Fruit fly (Drosophila melanogaster) whole organism, embryonic: ENCODE measurements around the gene CG7550.
A peak's percentile ranks its signal among the peaks of the same experiment; 100 is the strongest.

Experiments used
- Bgb ChIP-seq: fragments of 200-800 bp; sonication (Bioruptor generic); IDR thresholded peaks from 2 replicates; pipeline ENCODE4 v1.3.6; 2022; ENCODE audit warnings: missing biosample characterization, missing genetic modification characterization; ENCODE audit not compliant: partially characterized antibody
- BtbVII ChIP-seq: fragments of 200-800 bp; sonication (Bioruptor generic); optimal IDR thresholded peaks from 3 replicates; lab custom pipeline; 2017; ENCODE audit warnings: missing biosample characterization, mild to moderate bottlenecking, missing genetic modification characterization
- CG10274 ChIP-seq: fragments of 200-800 bp; sonication (Bioruptor generic); optimal IDR thresholded peaks from 3 replicates; lab custom pipeline; 2017; ENCODE audit warnings: missing biosample characterization, mild to moderate bottlenecking, missing genetic modification characterization
- CG11085 ChIP-seq: fragments of 200-800 bp; sonication (Bioruptor generic); IDR thresholded peaks from 2 replicates; pipeline ENCODE4 v1.3.6; 2022; ENCODE audit warnings: missing biosample characterization, missing genetic modification characterization
- CG11696 ChIP-seq: fragments of 200-800 bp; sonication (Bioruptor generic); IDR thresholded peaks from 2 replicates; pipeline ENCODE4 v1.3.6; 2022; ENCODE audit warnings: missing biosample characterization, missing genetic modification characterization
- CG12219 ChIP-seq: fragments of 200-800 bp; sonication (Bioruptor generic); optimal IDR thresholded peaks from 3 replicates; lab custom pipeline; 2018; ENCODE audit warnings: missing biosample characterization, mild to moderate bottlenecking, missing genetic modification characterization
- CG13296 ChIP-seq: fragments of 200-800 bp; sonication (Bioruptor generic); optimal IDR thresholded peaks from 3 replicates; lab custom pipeline; 2018; ENCODE audit warnings: missing biosample characterization, mild to moderate bottlenecking, missing genetic modification characterization
- CG17829 ChIP-seq: fragments of 200-800 bp; optimal IDR thresholded peaks from 2 replicates; lab custom pipeline; 2019; ENCODE audit warnings: missing biosample characterization, mild to moderate bottlenecking, missing genetic modification characterization, moderate library complexity
- CG2875 ChIP-seq: fragments of 200-800 bp; sonication (Bioruptor generic); optimal IDR thresholded peaks from 2 replicates; lab custom pipeline; 2017; ENCODE audit warnings: missing biosample characterization, mild to moderate bottlenecking, missing genetic modification characterization, missing genetic modification reagents
- CG34376 ChIP-seq: fragments of 200-800 bp; sonication (Bioruptor generic); optimal IDR thresholded peaks from 2 replicates; lab custom pipeline; 2018; ENCODE audit warnings: missing biosample characterization, mild to moderate bottlenecking, missing genetic modification characterization
- CG5180 ChIP-seq: fragments of 200-800 bp; sonication (Bioruptor generic); optimal IDR thresholded peaks from 3 replicates; lab custom pipeline; 2017; ENCODE audit warnings: missing biosample characterization, missing genetic modification characterization, mild to moderate bottlenecking, moderate library complexity, missing genetic modification reagents
- CG7271 ChIP-seq: fragments of 200-800 bp; sonication (Bioruptor generic); optimal IDR thresholded peaks from 2 replicates; lab custom pipeline; 2018; ENCODE audit warnings: missing biosample characterization, mild to moderate bottlenecking, missing genetic modification characterization, moderate library complexity
- CG7839 ChIP-seq: fragments of 200-800 bp; sonication (Bioruptor generic); optimal IDR thresholded peaks from 3 replicates; lab custom pipeline; 2018; ENCODE audit warnings: missing biosample characterization, mild to moderate bottlenecking, missing genetic modification characterization, moderate library complexity
- CG9609 ChIP-seq: fragments of 200-800 bp; sonication (Bioruptor generic); optimal IDR thresholded peaks from 3 replicates; lab custom pipeline; 2016; ENCODE audit warnings: missing biosample characterization, missing genetic modification characterization
- CG9797 ChIP-seq: fragments of 200-800 bp; sonication (Bioruptor generic); optimal IDR thresholded peaks from 3 replicates; lab custom pipeline; 2018; ENCODE audit warnings: missing biosample characterization, mild to moderate bottlenecking, missing genetic modification characterization
- CHES-1-like ChIP-seq: fragments of 200-800 bp; sonication (Bioruptor generic); optimal IDR thresholded peaks from 2 replicates; lab custom pipeline; 2016; ENCODE audit warnings: missing biosample characterization, missing genetic modification characterization
- Camta ChIP-seq: fragments of 200-800 bp; sonication (Bioruptor generic); optimal IDR thresholded peaks from 2 replicates; lab custom pipeline; 2016; ENCODE audit warnings: missing biosample characterization, missing genetic modification characterization
- Chrac-16 ChIP-seq: fragments of 200-800 bp; sonication (Bioruptor generic); optimal IDR thresholded peaks from 3 replicates; lab custom pipeline; 2016; ENCODE audit warnings: missing biosample characterization, missing genetic modification characterization
- D19A ChIP-seq: fragments of 200-800 bp; optimal IDR thresholded peaks from 3 replicates; lab custom pipeline; 2019; ENCODE audit warnings: missing biosample characterization, mild to moderate bottlenecking, missing genetic modification characterization, moderate library complexity
- Dp ChIP-seq: fragments of 200-800 bp; sonication (Bioruptor generic); optimal IDR thresholded peaks from 2 replicates; lab custom pipeline; 2018; ENCODE audit warnings: missing biosample characterization, mild to moderate bottlenecking, missing genetic modification characterization, moderate library complexity
- Ets65A ChIP-seq: fragments of 200-800 bp; sonication (Bioruptor generic); peaks from one replicate; lab custom pipeline; 2016; ENCODE audit warnings: missing biosample characterization, missing genetic modification characterization
- Fer3 ChIP-seq: fragments of 200-800 bp; sonication (Bioruptor generic); optimal IDR thresholded peaks from 2 replicates; lab custom pipeline; 2018; ENCODE audit warnings: missing biosample characterization, mild to moderate bottlenecking, missing genetic modification characterization, moderate library complexity
- HLH3B ChIP-seq: fragments of 200-800 bp; sonication (Bioruptor generic); IDR thresholded peaks from 2 replicates; pipeline ENCODE4 v1.3.6; 2022; ENCODE audit warnings: missing biosample characterization, missing genetic modification characterization
- Lim3 ChIP-seq: fragments of 200-800 bp; sonication (Bioruptor generic); IDR thresholded peaks from 2 replicates; pipeline ENCODE4 v1.3.6; 2022; ENCODE audit warnings: missing biosample characterization, missing genetic modification characterization
- MBD-R2 ChIP-seq: fragments of 200-800 bp; sonication (Bioruptor generic); IDR thresholded peaks from 2 replicates; pipeline ENCODE4 v1.3.6; 2022; ENCODE audit warnings: missing biosample characterization, missing genetic modification characterization
- Mes4 ChIP-seq: fragments of 200-800 bp; sonication (Bioruptor generic); optimal IDR thresholded peaks from 2 replicates; lab custom pipeline; 2016; ENCODE audit warnings: missing biosample characterization, missing genetic modification characterization
- NC2β ChIP-seq: fragments of 200-800 bp; sonication (Bioruptor generic); optimal IDR thresholded peaks from 2 replicates; lab custom pipeline; 2016; ENCODE audit warnings: missing biosample characterization, missing genetic modification characterization
- NFAT ChIP-seq: fragments of 200-800 bp; sonication (Bioruptor generic); IDR thresholded peaks from 2 replicates; pipeline ENCODE4 v1.3.6; 2022; ENCODE audit warnings: missing biosample characterization, missing genetic modification characterization
- Stat92E ChIP-seq, 3 experiments: fragments of >200 bp in 2 of 3; fragments of 200-800 bp in 1 of 3; sonication (Bioruptor generic) in 1 of 3; optimal IDR thresholded peaks; 2 replicates each; lab custom pipeline; 2017 to 2019; ENCODE audit warnings: missing biosample characterization in 3 of 3, missing genetic modification characterization in 3 of 3, mild to moderate bottlenecking in 1 of 3, moderate library complexity in 1 of 3
- TFAM ChIP-seq: fragments of 200-800 bp; sonication (Bioruptor generic); optimal IDR thresholded peaks from 2 replicates; lab custom pipeline; 2017; ENCODE audit warnings: missing biosample characterization, missing genetic modification characterization, inconsistent platforms
- Xbp1 ChIP-seq: fragments of 200-800 bp; sonication (Bioruptor generic); optimal IDR thresholded peaks from 3 replicates; lab custom pipeline; 2016; ENCODE audit warnings: missing biosample characterization, mild to moderate bottlenecking, missing genetic modification characterization
- bcd ChIP-seq: fragments of 200-800 bp; sonication (Bioruptor generic); optimal IDR thresholded peaks from 2 replicates; lab custom pipeline; 2017; ENCODE audit warnings: missing biosample characterization, mild to moderate bottlenecking, missing genetic modification characterization
- btn ChIP-seq: fragments of 200-800 bp; sonication (Bioruptor generic); optimal IDR thresholded peaks from 2 replicates; lab custom pipeline; 2016; ENCODE audit warnings: missing biosample characterization, missing genetic modification characterization
- cato ChIP-seq: fragments of 200-800 bp; sonication (Bioruptor generic); optimal IDR thresholded peaks from 2 replicates; lab custom pipeline; 2016; ENCODE audit warnings: missing biosample characterization, missing genetic modification characterization, borderline replicate concordance
- chn ChIP-seq: fragments of 200-800 bp; sonication (Bioruptor generic); optimal IDR thresholded peaks from 2 replicates; lab custom pipeline; 2016; ENCODE audit warnings: missing biosample characterization, missing genetic modification characterization
- croc ChIP-seq: fragments of 200-800 bp; sonication (Bioruptor generic); conservative IDR thresholded peaks from 3 replicates; pipeline ENCODE4 v1.3.6; 2022; ENCODE audit warnings: missing biosample characterization, missing genetic modification characterization
- dati ChIP-seq: fragments of 200-800 bp; sonication (Bioruptor generic); IDR thresholded peaks from 2 replicates; pipeline ENCODE4 v1.3.6; 2022; ENCODE audit warnings: missing biosample characterization, missing genetic modification characterization
- dmrt11E ChIP-seq: fragments of 200-800 bp; sonication (Bioruptor generic); optimal IDR thresholded peaks from 3 replicates; lab custom pipeline; 2018; ENCODE audit warnings: missing biosample characterization, mild to moderate bottlenecking, missing genetic modification characterization, moderate library complexity
- gt ChIP-seq: fragments of 200-800 bp; sonication (Bioruptor generic); IDR thresholded peaks from 2 replicates; pipeline ENCODE4 v1.3.6; 2022; ENCODE audit warnings: missing biosample characterization, missing genetic modification characterization
- h ChIP-seq: fragments of >200 bp; optimal IDR thresholded peaks from 2 replicates; lab custom pipeline; 2017
- ham ChIP-seq: fragments of 200-800 bp; sonication (Bioruptor generic); IDR thresholded peaks from 2 replicates; pipeline ENCODE4 v1.3.6; 2022; ENCODE audit warnings: missing biosample characterization, missing genetic modification characterization
- hbn ChIP-seq: fragments of 200-800 bp; sonication (Bioruptor generic); IDR thresholded peaks from 2 replicates; pipeline ENCODE4 v1.3.6; 2022; ENCODE audit warnings: missing biosample characterization, missing genetic modification characterization; ENCODE audit not compliant: partially characterized antibody
- kay ChIP-seq: fragments of 200-800 bp; sonication (Bioruptor generic); optimal IDR thresholded peaks from 2 replicates; lab custom pipeline; 2016; ENCODE audit warnings: missing biosample characterization, missing genetic modification characterization
- onecut ChIP-seq: fragments of 200-800 bp; sonication (Bioruptor generic); IDR thresholded peaks from 2 replicates; pipeline ENCODE4 v1.3.6; 2022; ENCODE audit warnings: missing biosample characterization, missing genetic modification characterization
- prd ChIP-seq, 3 experiments: fragments of >200 bp in 2 of 3; fragments of 200-800 bp in 1 of 3; sonication (Bioruptor generic) in 1 of 3; optimal IDR thresholded peaks in 2 of 3; IDR thresholded peaks in 1 of 3; 2 replicates in 2 of 3; 3 replicates in 1 of 3; pipeline versions ENCODE4 v1.3.6 to Lab custom; 2017 to 2022; ENCODE audit warnings: missing biosample characterization in 1 of 3, missing genetic modification characterization in 1 of 3
- salm ChIP-seq: fragments of 200-800 bp; sonication (Bioruptor generic); optimal IDR thresholded peaks from 2 replicates; lab custom pipeline; 2018; ENCODE audit warnings: missing biosample characterization, mild to moderate bottlenecking, missing genetic modification characterization
- sim ChIP-seq: fragments of 200-800 bp; sonication (Bioruptor generic); IDR thresholded peaks from 2 replicates; pipeline ENCODE4 v1.3.6; 2022; ENCODE audit warnings: missing biosample characterization, missing genetic modification characterization
- trh ChIP-seq: fragments of 200-800 bp; sonication (Bioruptor generic); optimal IDR thresholded peaks from 2 replicates; lab custom pipeline; 2016; ENCODE audit warnings: missing biosample characterization, missing genetic modification characterization
- wdn ChIP-seq: fragments of 200-800 bp; sonication (Bioruptor generic); IDR thresholded peaks from 2 replicates; pipeline ENCODE4 v1.3.6; 2022; ENCODE audit warnings: missing biosample characterization, missing genetic modification characterization
- wek ChIP-seq: fragments of 200-800 bp; sonication (Bioruptor generic); optimal IDR thresholded peaks from 3 replicates; lab custom pipeline; 2018; ENCODE audit warnings: missing biosample characterization, mild to moderate bottlenecking, missing genetic modification characterization, moderate library complexity

CG7550 gene

DNA sequence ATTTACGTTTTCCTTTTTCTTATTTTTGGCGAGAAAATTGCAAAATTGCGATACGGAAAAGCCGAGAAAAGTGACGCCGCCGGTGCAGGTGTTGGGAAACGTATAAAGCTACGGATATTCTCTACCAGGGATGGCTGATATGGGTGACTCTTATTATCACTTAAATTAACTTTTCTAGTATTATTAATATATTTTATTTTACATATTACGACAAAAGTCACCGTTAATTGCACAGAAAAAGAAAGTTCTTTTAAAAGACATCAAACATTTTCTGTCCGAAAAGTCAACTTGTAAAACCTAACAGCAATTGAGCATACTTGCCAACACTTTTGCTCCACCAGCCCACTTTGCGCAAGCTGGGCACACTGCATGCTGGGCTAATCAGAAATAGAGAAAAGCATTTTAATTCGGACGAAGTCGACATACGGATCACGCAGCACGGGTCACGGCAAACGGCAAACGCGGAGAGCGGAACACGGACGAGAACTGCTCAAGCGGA is 3.4 kb upstream of the CG7550 start, which contains the start of the genes Cds and Uba2 (continued):
- peak; percentile 67 for TF ChIP-seq onecut (GFP tag; lab: Robert Waterston, UW)
- peak; percentile 80 for TF ChIP-seq salm (tag; lab: Kevin White, UChicago)
- TF ChIP-seq TFAM (GFP tag; lab: Kevin White, UChicago), result peak; percentile 40
- peak; percentile 93 for TF ChIP-seq CG34376 (GFP tag; lab: Kevin White, UChicago)
- TF ChIP-seq sim (GFP tag; lab: Robert Waterston, UW), result 0 out of 2 replicates have a peak, but pooled peaks have one; percentile 28
- peak; percentile 93 for TF ChIP-seq Chrac-16 (GFP tag; lab: Kevin White, UChicago)
- TF ChIP-seq Bgb, result peak; percentile 37; the same call in 1 of the 2 replicates
- TF ChIP-seq D19A (tag; lab: Kevin White, UChicago), result no peak
- TF ChIP-seq Mes4, result peak; percentile 60
- TF ChIP-seq h (lab: Kevin White, UChicago), result no peak
- TF ChIP-seq CG2875 (GFP tag; lab: Kevin White, UChicago), result peak; percentile 80
- TF ChIP-seq CG5180 (GFP tag; lab: Kevin White, UChicago), result no peak
- TF ChIP-seq Ets65A (GFP tag; lab: Kevin White, UChicago), result peak; percentile 97
- no peak for TF ChIP-seq Lim3 (GFP tag; lab: Robert Waterston, UW)
- TF ChIP-seq cato (GFP tag; lab: Kevin White, UChicago), result peak; percentile 90
- TF ChIP-seq CG11085 (GFP tag; lab: Robert Waterston, UW), result peak; percentile 87
- peak; percentile 66 for TF ChIP-seq CG10274 (GFP tag; lab: Kevin White, UChicago)
- TF ChIP-seq dmrt11E (tag; lab: Kevin White, UChicago), result peak; percentile 84
- TF ChIP-seq Dp (GFP tag; lab: Kevin White, UChicago), result peak; percentile 38
- TF ChIP-seq CG11696 (GFP tag; lab: Robert Waterston, UW), result peak; percentile 67
- peak; percentile 74 for TF ChIP-seq CG7271
- TF ChIP-seq Xbp1 (GFP tag; lab: Kevin White, UChicago), result peak; percentile 95
- peak; percentile 77 for TF ChIP-seq ham (GFP tag; lab: Robert Waterston, UW)
- TF ChIP-seq CG9797 (GFP tag; lab: Kevin White, UChicago), result peak; percentile 94
- TF ChIP-seq dati (GFP tag; lab: Robert Waterston, UW), result peak; percentile 59
- TF ChIP-seq CG7839 (tag; lab: Kevin White, UChicago), result peak; percentile 91
- TF ChIP-seq CHES-1-like (GFP tag; lab: Kevin White, UChicago), result peak; percentile 74
- peak; percentile 88 for TF ChIP-seq NFAT
- TF ChIP-seq Fer3, result peak; percentile 94
- TF ChIP-seq kay (GFP tag; lab: Kevin White, UChicago), result peak; percentile 90
- peak in 1 of 3 experiments; percentile 61 for TF ChIP-seq Stat92E (GFP tag; optimal IDR thresholded peaks at IDR 0.05; lab: Kevin White, UChicago)
- peak; percentile 93 for TF ChIP-seq CG13296 (GFP tag; lab: Kevin White, UChicago)
- TF ChIP-seq croc (GFP tag; lab: Robert Waterston, UW), result peak; percentile 81
- peak; percentile 94 for TF ChIP-seq bcd
- TF ChIP-seq gt (GFP tag; lab: Robert Waterston, UW), result peak; percentile 62; the same call in 1 of the 2 replicates
- peak; percentile 82 for TF ChIP-seq wek (GFP tag; lab: Kevin White, UChicago)
- TF ChIP-seq wdn (GFP tag; lab: Robert Waterston, UW), result peak; percentile 87
- TF ChIP-seq CG9609, result peak; percentile 81
- peak; percentile 11 for TF ChIP-seq btn (GFP tag; lab: Kevin White, UChicago)
- no peak for TF ChIP-seq hbn (GFP tag; lab: Robert Waterston, UW)
- peak; percentile 71 for TF ChIP-seq CG12219
- no peak for TF ChIP-seq prd (optimal IDR thresholded peaks at IDR 0.05; lab: Kevin White, UChicago)
- peak; percentile 93 for TF ChIP-seq prd (GFP tag; IDR thresholded peaks at IDR 0.05; lab: Robert Waterston, UW)
- TF ChIP-seq MBD-R2 (GFP tag; lab: Robert Waterston, UW), result peak; percentile 97
- peak; percentile 71 for TF ChIP-seq trh
- peak; percentile 53 for TF ChIP-seq NC2β (GFP tag; lab: Kevin White, UChicago)
- TF ChIP-seq CG17829 (tag; lab: Kevin White, UChicago), result peak; percentile 94
- TF ChIP-seq chn, result peak; percentile 86
- TF ChIP-seq HLH3B (GFP tag; lab: Robert Waterston, UW), result peak; percentile 86
- peak; percentile 94 for TF ChIP-seq BtbVII (GFP tag; lab: Kevin White, UChicago)
- TF ChIP-seq Camta (GFP tag; lab: Kevin White, UChicago), result peak; percentile 64
